Fruit fly (Drosophila melanogaster) whole organism, embryonic: ENCODE data around the gene CG8765.

ENCODE experiments used
- Atf6 ChIP-seq: fragments of 200-800 bp; sonication (Bioruptor generic); IDR thresholded peaks from 2 replicates; pipeline ENCODE4 v1.3.6; 2022; ENCODE audit warnings: missing biosample characterization, missing genetic modification characterization
- Bgb ChIP-seq: fragments of 200-800 bp; sonication (Bioruptor generic); IDR thresholded peaks from 2 replicates; pipeline ENCODE4 v1.3.6; 2022; ENCODE audit warnings: missing biosample characterization, missing genetic modification characterization; ENCODE audit not compliant: partially characterized antibody
- CG10366 ChIP-seq: fragments of 200-800 bp; sonication (Bioruptor generic); IDR thresholded peaks from 2 replicates; pipeline ENCODE4 v1.3.6; 2022; ENCODE audit warnings: missing biosample characterization, missing genetic modification characterization
- CG10543 ChIP-seq: fragments of 200-800 bp; sonication (Bioruptor generic); optimal IDR thresholded peaks from 3 replicates; lab custom pipeline; 2017; ENCODE audit warnings: missing biosample characterization, mild to moderate bottlenecking, missing genetic modification characterization, moderate library complexity
- CG11504 ChIP-seq: fragments of 200-800 bp; sonication (Bioruptor generic); optimal IDR thresholded peaks from 3 replicates; lab custom pipeline; 2019; ENCODE audit warnings: missing biosample characterization, mild to moderate bottlenecking, missing genetic modification characterization, moderate library complexity
- CG12769 ChIP-seq: fragments of 200-800 bp; sonication (Bioruptor generic); optimal IDR thresholded peaks from 2 replicates; lab custom pipeline; 2019; ENCODE audit warnings: missing biosample characterization, mild to moderate bottlenecking, missing genetic modification characterization, moderate library complexity
- CG14860 ChIP-seq: fragments of 200-800 bp; sonication (Bioruptor generic); IDR thresholded peaks from 3 replicates; pipeline ENCODE4 v1.3.6; 2022; ENCODE audit warnings: missing biosample characterization, missing genetic modification characterization; ENCODE audit not compliant: partially characterized antibody
- CG16813 ChIP-seq: fragments of 200-800 bp; sonication (Bioruptor generic); IDR thresholded peaks from 3 replicates; pipeline ENCODE4 v1.3.6; 2022; ENCODE audit warnings: missing biosample characterization, missing genetic modification characterization; ENCODE audit not compliant: partially characterized antibody
- CG32532 ChIP-seq: fragments of 200-800 bp; sonication (Bioruptor generic); IDR thresholded peaks from 2 replicates; pipeline ENCODE4 v1.3.6; 2022; ENCODE audit warnings: missing biosample characterization, missing genetic modification characterization
- CG34224 ChIP-seq: fragments of 200-800 bp; sonication (Bioruptor generic); IDR thresholded peaks from 3 replicates; pipeline ENCODE4 v1.3.6; 2022; ENCODE audit warnings: missing biosample characterization, missing genetic modification characterization; ENCODE audit not compliant: partially characterized antibody
- CG34376 ChIP-seq: fragments of 200-800 bp; sonication (Bioruptor generic); optimal IDR thresholded peaks from 2 replicates; lab custom pipeline; 2018; ENCODE audit warnings: missing biosample characterization, mild to moderate bottlenecking, missing genetic modification characterization
- CG5180 ChIP-seq: fragments of 200-800 bp; sonication (Bioruptor generic); optimal IDR thresholded peaks from 3 replicates; lab custom pipeline; 2017; ENCODE audit warnings: missing biosample characterization, missing genetic modification characterization, mild to moderate bottlenecking, moderate library complexity, missing genetic modification reagents
- CG6791 ChIP-seq: fragments of 200-800 bp; sonication (Bioruptor generic); IDR thresholded peaks from 3 replicates; pipeline ENCODE4 v1.3.6; 2022; ENCODE audit warnings: missing biosample characterization, missing genetic modification characterization; ENCODE audit not compliant: partially characterized antibody
- CG8765 ChIP-seq: fragments of 200-800 bp; sonication (Bioruptor generic); IDR thresholded peaks from 2 replicates; pipeline ENCODE4 v1.3.6; 2022; ENCODE audit warnings: missing biosample characterization, missing genetic modification characterization
- D19B ChIP-seq: fragments of 200-800 bp; sonication (Bioruptor generic); optimal IDR thresholded peaks from 2 replicates; lab custom pipeline; 2017; ENCODE audit warnings: missing biosample characterization, mild to moderate bottlenecking, missing genetic modification characterization
- Dbx ChIP-seq: fragments of 200-800 bp; sonication (Bioruptor generic); IDR thresholded peaks from 3 replicates; pipeline ENCODE4 v1.3.6; 2022; ENCODE audit warnings: missing biosample characterization, missing genetic modification characterization
- ERR ChIP-seq: fragments of 200-800 bp; sonication (Bioruptor generic); optimal IDR thresholded peaks from 2 replicates; lab custom pipeline; 2016; ENCODE audit warnings: missing biosample characterization, missing genetic modification characterization
- Hr78 ChIP-seq, 2 experiments: fragments of 200-800 bp in 1 of 2; fragments of >200 bp in 1 of 2; sonication (Bioruptor generic) in 1 of 2; optimal IDR thresholded peaks; 2 replicates each; lab custom pipeline; 2017 to 2019; ENCODE audit warnings: missing biosample characterization in 2 of 2, missing genetic modification characterization in 2 of 2, mild to moderate bottlenecking in 1 of 2, moderate library complexity in 1 of 2
- Jarid2 ChIP-seq: fragments of 200-800 bp; sonication (Bioruptor generic); optimal IDR thresholded peaks from 3 replicates; lab custom pipeline; 2017; ENCODE audit warnings: mild to moderate bottlenecking, missing biosample characterization, missing genetic modification reagents, missing genetic modification characterization
- MTF-1 ChIP-seq: fragments of 200-800 bp; sonication (Bioruptor generic); optimal IDR thresholded peaks from 2 replicates; lab custom pipeline; 2018; ENCODE audit warnings: missing biosample characterization, mild to moderate bottlenecking, missing genetic modification characterization, borderline replicate concordance
- Med ChIP-seq: fragments of 200-800 bp; sonication (Bioruptor generic); peaks from one replicate; lab custom pipeline; 2016; ENCODE audit warnings: missing biosample characterization, missing genetic modification characterization, mild to moderate bottlenecking, inconsistent platforms, moderate library complexity
- NFAT ChIP-seq: fragments of 200-800 bp; sonication (Bioruptor generic); IDR thresholded peaks from 2 replicates; pipeline ENCODE4 v1.3.6; 2022; ENCODE audit warnings: missing biosample characterization, missing genetic modification characterization
- Scr ChIP-seq: fragments of 200-800 bp; sonication (Bioruptor generic); IDR thresholded peaks from 2 replicates; pipeline ENCODE4 v1.3.6; 2022; ENCODE audit warnings: missing biosample characterization, missing genetic modification characterization; ENCODE audit not compliant: partially characterized antibody
- Trl ChIP-seq, 3 experiments: fragments of >200 bp in 2 of 3; fragments of 200-800 bp in 1 of 3; sonication (Bioruptor generic) in 1 of 3; optimal IDR thresholded peaks; 2 replicates in 1 of 3; 3 replicates in 2 of 3; lab custom pipeline; 2016 to 2017; ENCODE audit warnings: missing biosample characterization in 1 of 3, missing genetic modification characterization in 1 of 3
- chinmo ChIP-seq: fragments of 200-800 bp; sonication (Bioruptor generic); IDR thresholded peaks from 4 replicates; pipeline ENCODE4 v1.3.6; 2022; ENCODE audit warnings: missing biosample characterization, missing genetic modification characterization; ENCODE audit not compliant: partially characterized antibody
- chm ChIP-seq: fragments of 200-800 bp; sonication (Bioruptor generic); IDR thresholded peaks from 2 replicates; pipeline ENCODE4 v1.3.6; 2022; ENCODE audit warnings: missing biosample characterization, missing genetic modification characterization
- corto ChIP-seq: fragments of 200-800 bp; sonication (Bioruptor generic); optimal IDR thresholded peaks from 2 replicates; lab custom pipeline; 2016; ENCODE audit warnings: missing biosample characterization, mild to moderate bottlenecking, missing genetic modification characterization, moderate library complexity
- eve ChIP-seq, 2 experiments: fragments of >200 bp; optimal IDR thresholded peaks; 2 replicates each; lab custom pipeline; 2017; ENCODE audit warnings: missing biosample characterization in 2 of 2, missing genetic modification characterization in 2 of 2
- ftz-f1 ChIP-seq: fragments of 200-800 bp; sonication (Bioruptor generic); optimal IDR thresholded peaks from 2 replicates; lab custom pipeline; 2016; ENCODE audit warnings: missing biosample characterization, missing genetic modification characterization
- hb ChIP-seq: fragments of 200-800 bp; sonication (Bioruptor generic); IDR thresholded peaks from 3 replicates; pipeline ENCODE4 v1.3.6; 2022; ENCODE audit warnings: missing biosample characterization, missing genetic modification characterization; ENCODE audit not compliant: partially characterized antibody
- inv ChIP-seq: fragments of 200-800 bp; sonication (Bioruptor generic); IDR thresholded peaks from 2 replicates; pipeline ENCODE4 v1.3.6; 2022; ENCODE audit warnings: missing biosample characterization, missing genetic modification characterization; ENCODE audit not compliant: partially characterized antibody
- mld ChIP-seq: fragments of 200-800 bp; sonication (Bioruptor generic); IDR thresholded peaks from 3 replicates; pipeline ENCODE4 v1.3.6; 2022; ENCODE audit warnings: missing biosample characterization, missing genetic modification characterization; ENCODE audit not compliant: partially characterized antibody
- otp ChIP-seq: fragments of 200-800 bp; sonication (Bioruptor generic); IDR thresholded peaks from 3 replicates; pipeline ENCODE4, ENCODE4 v1.3.6; 2022; ENCODE audit warnings: missing biosample characterization, missing genetic modification characterization
- pho ChIP-seq: fragments of 200-800 bp; sonication (Bioruptor generic); optimal IDR thresholded peaks from 2 replicates; lab custom pipeline; 2016; ENCODE audit warnings: missing biosample characterization, missing genetic modification characterization
- sc ChIP-seq, 3 experiments: fragments of >200 bp in 2 of 3; fragments of 200-800 bp in 1 of 3; sonication (Bioruptor generic) in 1 of 3; optimal IDR thresholded peaks; 2 replicates in 2 of 3; 3 replicates in 1 of 3; lab custom pipeline; 2017; ENCODE audit warnings: mild to moderate bottlenecking in 1 of 3, missing biosample characterization in 1 of 3, missing genetic modification characterization in 1 of 3, missing genetic modification reagents in 1 of 3
- sens ChIP-seq: fragments of 200-800 bp; sonication (Bioruptor generic); peaks from one replicate; lab custom pipeline; 2016; ENCODE audit warnings: missing biosample characterization, missing genetic modification characterization
- sug ChIP-seq: fragments of 200-800 bp; optimal IDR thresholded peaks from 2 replicates; lab custom pipeline; 2019; ENCODE audit warnings: missing biosample characterization, mild to moderate bottlenecking, missing genetic modification characterization, moderate library complexity
- vnd ChIP-seq: fragments of 200-800 bp; sonication (Bioruptor generic); IDR thresholded peaks from 3 replicates; pipeline ENCODE4 v1.3.6; 2022; ENCODE audit warnings: missing biosample characterization, missing genetic modification characterization; ENCODE audit not compliant: partially characterized antibody
- zen2 ChIP-seq: fragments of 200-800 bp; sonication (Bioruptor generic); IDR thresholded peaks from 3 replicates; pipeline ENCODE4 v1.3.6; 2022; ENCODE audit warnings: missing biosample characterization, missing genetic modification characterization; ENCODE audit not compliant: partially characterized antibody

Gene CG8765

DNA sequence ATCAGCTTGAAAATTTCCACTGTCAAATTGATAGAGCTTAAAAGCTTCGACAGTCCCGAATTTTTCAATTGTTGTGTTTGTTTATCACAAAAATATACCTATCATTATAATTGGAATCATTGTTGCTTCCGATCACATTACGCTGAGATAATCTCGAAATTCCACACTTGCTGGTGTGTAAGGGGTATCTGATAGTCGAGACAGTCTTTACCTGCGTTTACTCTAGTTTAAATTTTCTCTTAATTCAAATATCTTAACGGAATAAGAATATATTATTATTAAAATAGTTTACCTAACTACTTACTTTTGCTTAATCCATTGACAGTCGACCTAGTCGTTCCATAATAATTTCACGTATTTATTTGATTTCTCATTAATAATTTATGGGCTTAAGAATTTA, 37.0 kb downstream of the CG8765 start (continued):
- TF ChIP-seq inv (GFP tag; lab: Robert Waterston, UW) (peak; percentile 37; the same call in 1 of the 2 replicates), CG34224 (GFP tag; lab: Robert Waterston, UW) (peak; percentile 20; the same call in 1 of the 3 replicates), sc (optimal IDR thresholded peaks at IDR 0.05; lab: Kevin White, UChicago) (no peak), sc (GFP tag; optimal IDR thresholded peaks at IDR 0.05; lab: Kevin White, UChicago) (no peak), Scr (GFP tag; lab: Robert Waterston, UW) (peak; percentile 64), D19B (peak; percentile 90), mld (GFP tag; lab: Robert Waterston, UW) (peak; percentile 79), CG6791 (GFP tag; lab: Robert Waterston, UW) (peak; percentile 62), pho (GFP tag; lab: Kevin White, UChicago) (no peak), zen2 (GFP tag; lab: Robert Waterston, UW) (peak; percentile 45; the same call in 1 of the 3 replicates), hb (GFP tag; lab: Robert Waterston, UW) (peak; percentile 69; the same call in 2 of the 3 replicates), eve (GFP tag; optimal IDR thresholded peaks at IDR 0.05; lab: Kevin White, UChicago) (peak in 1 of 2 experiments; percentile 33), CG14860 (GFP tag; lab: Robert Waterston, UW) (peak; percentile 74), CG16813 (peak; percentile 73), vnd (peak; percentile 54)

DNA sequence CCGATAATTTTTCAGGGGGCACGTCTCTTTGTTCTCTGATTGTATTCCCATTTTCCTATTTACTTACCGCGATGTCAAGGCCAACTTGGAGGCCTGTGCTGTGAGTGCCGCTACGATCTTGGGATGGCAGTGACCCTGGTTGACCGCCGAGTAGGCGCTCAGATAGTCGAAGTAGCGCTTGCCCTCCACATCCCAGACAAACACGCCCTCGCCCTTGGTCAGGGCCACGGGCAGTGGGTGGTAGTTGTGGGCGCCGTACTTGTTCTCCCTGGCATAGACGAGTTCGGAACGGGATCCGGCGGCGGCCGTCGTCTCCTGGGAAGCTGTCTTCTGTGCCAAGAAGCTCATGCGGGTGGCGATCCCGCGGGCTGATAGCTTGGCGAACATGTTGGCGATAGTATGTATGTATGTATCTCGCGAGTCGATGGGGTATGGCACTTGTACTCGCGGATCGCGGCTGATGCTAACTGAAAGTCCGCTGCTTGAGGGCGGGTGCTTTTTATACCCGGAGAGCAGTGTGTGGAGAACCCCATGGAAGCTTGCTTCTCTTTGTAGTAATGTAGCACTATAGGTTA, 37.7 kb downstream of the CG8765 start, which contains the start of gene Oat:
Oat (minus strand) TSS at position 478 of the 575 bp plus-strand sequence.
- no peak for TF ChIP-seq chm (GFP tag; lab: Robert Waterston, UW)
- TF ChIP-seq Hr78 (GFP tag; optimal IDR thresholded peaks at IDR 0.05; lab: Kevin White, UChicago), result peak in 1 of 2 experiments; percentile 68
- peak; percentile 39 for TF ChIP-seq sens
- TF ChIP-seq CG34376, result peak; percentile 50
- TF ChIP-seq CG12769 (tag; lab: Kevin White, UChicago), result peak; percentile 55
- peak; percentile 47; the same call in 1 of the 2 replicates for TF ChIP-seq NFAT (GFP tag; lab: Robert Waterston, UW)
- TF ChIP-seq Jarid2 (GFP tag; lab: Kevin White, UChicago), result peak; percentile 46
- peak; percentile 43 for TF ChIP-seq ERR
- 0 out of 4 replicates have a peak, but pooled peaks have one; percentile 29 for TF ChIP-seq chinmo
- 0 out of 2 replicates have a peak, but pooled peaks have one; percentile 8 for TF ChIP-seq Bgb (GFP tag; lab: Robert Waterston, UW)
- peak; percentile 77 for TF ChIP-seq Med (GFP tag; lab: Kevin White, UChicago)
- TF ChIP-seq Dbx, result peak; percentile 37; the same call in 1 of the 3 replicates
- TF ChIP-seq CG32532, result 0 out of 2 replicates have a peak, but pooled peaks have one; percentile 12
- TF ChIP-seq MTF-1 (GFP tag; lab: Kevin White, UChicago), result no peak
- peak; percentile 79 for TF ChIP-seq sug (tag; lab: Kevin White, UChicago)
- TF ChIP-seq Trl (optimal IDR thresholded peaks at IDR 0.05; lab: Kevin White, UChicago), result peak in 1 of 2 experiments; percentile 49
- no peak for TF ChIP-seq Trl (GFP tag; optimal IDR thresholded peaks at IDR 0.05; lab: Kevin White, UChicago)
- TF ChIP-seq CG8765, result peak; percentile 53; the same call in 1 of the 2 replicates
- no peak for TF ChIP-seq CG10366 (GFP tag; lab: Robert Waterston, UW)
- 0 out of 3 replicates have a peak, but pooled peaks have one; percentile 4 for TF ChIP-seq otp (GFP tag; lab: Robert Waterston, UW)
- no peak for TF ChIP-seq CG11504 (tag; lab: Kevin White, UChicago)
- peak; percentile 87 for TF ChIP-seq ftz-f1 (GFP tag; lab: Kevin White, UChicago)
- peak; percentile 31; the same call in 1 of the 2 replicates for TF ChIP-seq Atf6 (GFP tag; lab: Robert Waterston, UW)
- peak; percentile 88 for TF ChIP-seq CG5180 (GFP tag; lab: Kevin White, UChicago)
- TF ChIP-seq CG10543 (GFP tag; lab: Kevin White, UChicago), result peak; percentile 37
- no peak for TF ChIP-seq corto (GFP tag; lab: Kevin White, UChicago)
